Worm (Caenorhabditis elegans) whole organism, mixed stage, embryonic: ENCODE measurements around the gene oma-2.
A peak's percentile ranks its signal among the peaks of the same experiment; 100 is the strongest.

Experiments used
- M03D4.4 ChIP-seq: sonication (generic microtip); optimal IDR thresholded peaks from 2 replicates; lab custom pipeline; 2017; ENCODE audit warnings: mild to moderate bottlenecking, missing genetic modification characterization, missing compliant biosample characterization
- bed-3 ChIP-seq: fragments of 200-800 bp; sonication (Bioruptor generic); optimal IDR thresholded peaks from 3 replicates; lab custom pipeline; 2018; ENCODE audit warnings: mild to moderate bottlenecking, missing genetic modification characterization, moderate library complexity, missing compliant biosample characterization
- blmp-1 ChIP-seq: fragments of 150-350 bp; optimal IDR thresholded peaks from 2 replicates; lab custom pipeline; 2014; ENCODE audit warnings: missing biosample characterization, missing genetic modification characterization
- ceh-43 ChIP-seq: fragments of 200-800 bp; sonication (Bioruptor generic); optimal IDR thresholded peaks from 2 replicates; lab custom pipeline; 2018; ENCODE audit warnings: mild to moderate bottlenecking, missing genetic modification characterization, moderate library complexity, missing compliant biosample characterization
- ceh-83 ChIP-seq: fragments of 200-800 bp; sonication (Bioruptor generic); optimal IDR thresholded peaks from 2 replicates; lab custom pipeline; 2018; ENCODE audit warnings: mild to moderate bottlenecking, missing genetic modification characterization, missing compliant biosample characterization
- ces-1 ChIP-seq: fragments of 150-350 bp; optimal IDR thresholded peaks from 2 replicates; lab custom pipeline; 2014; ENCODE audit warnings: missing biosample characterization, missing genetic modification reagents, missing genetic modification characterization
- drap-1 ChIP-seq: fragments of 200-800 bp; sonication (Bioruptor generic); optimal IDR thresholded peaks from 3 replicates; lab custom pipeline; 2018; ENCODE audit warnings: mild to moderate bottlenecking, missing genetic modification characterization, missing compliant biosample characterization
- elt-3 ChIP-seq: fragments of 150-350 bp; optimal IDR thresholded peaks from 2 replicates; lab custom pipeline; 2014; ENCODE audit warnings: missing biosample characterization, missing genetic modification characterization
- flh-1 ChIP-seq: fragments of 200-800 bp; sonication (Bioruptor generic); optimal IDR thresholded peaks from 2 replicates; lab custom pipeline; 2018; ENCODE audit warnings: mild to moderate bottlenecking, missing genetic modification characterization, moderate library complexity, missing compliant biosample characterization
- ham-2 ChIP-seq: fragments of 200-800 bp; sonication (Bioruptor generic); optimal IDR thresholded peaks from 2 replicates; lab custom pipeline; 2018; ENCODE audit warnings: mild to moderate bottlenecking, missing genetic modification characterization, missing compliant biosample characterization
- mep-1 ChIP-seq: fragments of 150-350 bp; optimal IDR thresholded peaks from 2 replicates; lab custom pipeline; 2017; ENCODE audit warnings: missing biosample characterization, missing genetic modification reagents, missing genetic modification characterization, inconsistent platforms
- nhr-2 ChIP-seq: fragments of 150-350 bp; optimal IDR thresholded peaks from 2 replicates; lab custom pipeline; 2014; ENCODE audit warnings: missing biosample characterization, missing genetic modification characterization
- nhr-237 ChIP-seq: fragments of 150-350 bp; optimal IDR thresholded peaks from 2 replicates; lab custom pipeline; 2014; ENCODE audit warnings: missing biosample characterization, missing genetic modification characterization
- nhr-76 ChIP-seq: sonication (generic microtip); optimal IDR thresholded peaks from 2 replicates; lab custom pipeline; 2017; ENCODE audit warnings: missing biosample characterization, missing genetic modification characterization
- snpc-4 ChIP-seq: fragments of 150-350 bp; optimal IDR thresholded peaks from 2 replicates; lab custom pipeline; 2014; ENCODE audit warnings: missing biosample characterization, missing genetic modification characterization
- sptf-1 ChIP-seq: sonication (generic microtip); optimal IDR thresholded peaks from 2 replicates; lab custom pipeline; 2017; ENCODE audit warnings: mild to moderate bottlenecking, missing genetic modification characterization, moderate library complexity, missing compliant biosample characterization
- unc-62 ChIP-seq: fragments of 150-350 bp; optimal IDR thresholded peaks from 2 replicates; lab custom pipeline; 2014; ENCODE audit warnings: missing biosample characterization, missing genetic modification reagents, missing genetic modification characterization
- zip-8 ChIP-seq: fragments of 150-350 bp; optimal IDR thresholded peaks from 2 replicates; lab custom pipeline; 2014; ENCODE audit warnings: missing biosample characterization, missing genetic modification characterization

Gene oma-2

DNA sequence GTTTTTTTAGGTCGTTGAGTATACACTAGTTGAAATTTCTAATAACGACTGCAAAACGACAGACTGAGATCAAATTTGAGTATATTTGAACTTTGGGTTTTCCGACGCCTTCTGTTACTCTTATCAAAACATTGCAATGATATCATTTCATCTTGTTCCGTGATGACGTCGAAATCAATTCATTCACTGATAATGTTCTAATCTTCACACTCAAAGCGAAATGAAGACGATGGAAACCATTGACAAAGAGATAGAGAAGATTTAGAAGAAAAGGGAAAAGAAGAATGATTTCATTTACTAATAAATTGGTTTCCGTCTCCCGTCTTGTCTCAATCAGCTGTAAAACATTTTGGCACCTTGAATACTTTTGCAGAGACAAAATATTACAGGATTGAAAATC is 43.9 kb downstream of the oma-2 start:
- TF ChIP-seq elt-3 (tag; lab: Kevin White, UChicago) (peak; percentile 78), nhr-237 (tag; lab: Kevin White, UChicago) (no peak)

DNA sequence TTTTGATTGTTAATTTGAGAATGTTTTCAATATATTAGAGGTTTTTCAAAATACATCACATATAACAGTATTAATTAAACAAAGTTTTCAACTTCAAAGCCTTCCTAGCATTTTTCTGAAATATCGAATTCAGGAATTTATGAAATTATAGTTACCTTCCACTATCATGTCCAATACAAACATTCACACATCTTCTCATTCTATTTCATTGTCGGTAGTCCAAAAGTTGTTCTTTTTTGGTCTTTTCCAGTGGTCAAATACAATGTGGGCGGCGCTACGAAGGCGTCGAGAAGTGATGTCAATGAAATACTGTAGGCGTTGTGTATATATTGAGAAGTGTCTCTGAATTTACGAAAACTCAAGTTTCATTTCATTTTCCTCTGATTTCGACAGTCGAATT is 46.5 kb downstream of the oma-2 start, which contains the start of gene catp-3:
Gene catp-3, plus strand, starts transcription at position 301 of the 400 bp plus-strand sequence.
- TF ChIP-seq nhr-2 (tag; lab: Kevin White, UChicago): no peak
- TF ChIP-seq sptf-1 (tag; lab: Kevin White, UChicago): no peak
- no peak for TF ChIP-seq ham-2 (GFP tag; lab: Kevin White, UChicago)
- TF ChIP-seq snpc-4: no peak
- no peak for TF ChIP-seq unc-62 (GFP tag; lab: Kevin White, UChicago)
- TF ChIP-seq M03D4.4 (tag; lab: Kevin White, UChicago): no peak
- no peak for TF ChIP-seq mep-1 (tag; lab: Kevin White, UChicago)
- no peak for TF ChIP-seq bed-3 (GFP tag; lab: Kevin White, UChicago)
- TF ChIP-seq flh-1 (GFP tag; lab: Kevin White, UChicago): no peak
- TF ChIP-seq ceh-43 (GFP tag; lab: Kevin White, UChicago): no peak

DNA sequence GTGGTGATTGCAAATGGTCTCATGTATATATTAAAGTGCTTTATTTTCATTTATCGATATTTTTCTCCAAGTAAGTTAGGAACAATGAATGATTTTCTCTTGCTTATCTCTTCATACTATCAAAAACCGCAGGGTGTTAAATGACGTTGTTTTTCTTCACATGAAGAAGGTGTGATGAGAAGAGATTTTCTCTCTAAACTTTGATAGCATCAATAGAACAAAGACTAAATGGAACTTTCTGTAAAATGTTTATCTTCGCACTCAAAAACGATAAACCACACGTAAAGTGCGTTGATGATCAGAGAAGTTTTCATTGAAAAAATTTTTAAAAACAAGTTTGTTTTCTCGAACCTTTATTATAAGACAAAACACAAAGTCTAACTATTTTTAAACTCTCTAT is 50.6 kb downstream of the oma-2 start:
- TF ChIP-seq ceh-83 (no peak), ceh-43 (GFP tag; lab: Kevin White, UChicago) (no peak), nhr-76 (no peak), snpc-4 (no peak), zip-8 (tag; lab: Kevin White, UChicago) (no peak), drap-1 (no peak), ces-1 (no peak), blmp-1 (tag; lab: Kevin White, UChicago) (no peak), flh-1 (GFP tag; lab: Kevin White, UChicago) (no peak)
